Fruit fly (Drosophila melanogaster) whole organism, embryonic: ENCODE measurements around the gene TfIIFbeta.

Experiments
- Adf1 ChIP-seq: fragments of 200-800 bp; sonication (Bioruptor generic); IDR thresholded peaks from 2 replicates; pipeline ENCODE4 v1.3.6; 2022; ENCODE audit warnings: missing biosample characterization, missing genetic modification characterization
- BEAF-32 ChIP-seq: fragments of 200-800 bp; sonication (Bioruptor generic); optimal IDR thresholded peaks from 3 replicates; lab custom pipeline; 2017; ENCODE audit warnings: missing biosample characterization, missing genetic modification characterization, mild to moderate bottlenecking, moderate library complexity, missing genetic modification reagents
- C15 ChIP-seq: fragments of 200-800 bp; sonication (Bioruptor generic); IDR thresholded peaks from 3 replicates; pipeline ENCODE4 v1.3.6; 2022; ENCODE audit warnings: missing biosample characterization, missing genetic modification characterization
- CG10321 ChIP-seq: fragments of 200-800 bp; sonication (Bioruptor generic); IDR thresholded peaks from 2 replicates; pipeline ENCODE4 v1.3.6; 2022; ENCODE audit warnings: missing biosample characterization, missing genetic modification characterization
- CG10654 ChIP-seq: fragments of 200-800 bp; sonication (Bioruptor generic); optimal IDR thresholded peaks from 2 replicates; lab custom pipeline; 2016; ENCODE audit warnings: missing biosample characterization, missing genetic modification characterization
- CG11093 ChIP-seq: fragments of 200-800 bp; sonication (Bioruptor generic); IDR thresholded peaks from 3 replicates; pipeline ENCODE4 v1.3.6; 2022; ENCODE audit warnings: missing biosample characterization, missing genetic modification characterization
- CG12104 ChIP-seq: fragments of 200-800 bp; sonication (Bioruptor generic); optimal IDR thresholded peaks from 3 replicates; lab custom pipeline; 2016; ENCODE audit warnings: missing biosample characterization, missing genetic modification characterization
- CG1233 ChIP-seq: fragments of 200-800 bp; sonication (Bioruptor generic); optimal IDR thresholded peaks from 4 replicates; lab custom pipeline; 2018; ENCODE audit warnings: missing biosample characterization, mild to moderate bottlenecking, missing genetic modification characterization
- CG12942 ChIP-seq: fragments of 200-800 bp; sonication (Bioruptor generic); optimal IDR thresholded peaks from 3 replicates; lab custom pipeline; 2016; ENCODE audit warnings: missing biosample characterization, missing genetic modification characterization
- CG14050 ChIP-seq: fragments of 200-800 bp; sonication (Bioruptor generic); IDR thresholded peaks from 3 replicates; pipeline ENCODE4 v1.3.6; 2022; ENCODE audit warnings: missing biosample characterization, missing genetic modification characterization
- CG1602 ChIP-seq: fragments of 200-800 bp; sonication (Bioruptor generic); optimal IDR thresholded peaks from 3 replicates; lab custom pipeline; 2016; ENCODE audit warnings: missing biosample characterization, missing genetic modification characterization
- CG1647 ChIP-seq: fragments of 200-800 bp; sonication (Bioruptor generic); optimal IDR thresholded peaks from 3 replicates; lab custom pipeline; 2016; ENCODE audit warnings: missing biosample characterization, missing genetic modification characterization
- CG17186 ChIP-seq: fragments of 200-800 bp; sonication (Bioruptor generic); optimal IDR thresholded peaks from 3 replicates; lab custom pipeline; 2017; ENCODE audit warnings: missing biosample characterization, missing genetic modification reagents, missing genetic modification characterization
- CG17612 ChIP-seq: fragments of 200-800 bp; sonication (Bioruptor generic); IDR thresholded peaks from 2 replicates; pipeline ENCODE4 v1.3.6; 2022; ENCODE audit warnings: missing biosample characterization, missing genetic modification characterization
- CG30020 ChIP-seq: fragments of 200-800 bp; optimal IDR thresholded peaks from 2 replicates; lab custom pipeline; 2019; ENCODE audit warnings: missing biosample characterization, mild to moderate bottlenecking, missing genetic modification characterization, moderate library complexity
- CG3065 ChIP-seq: fragments of 200-800 bp; sonication (Bioruptor generic); optimal IDR thresholded peaks from 2 replicates; lab custom pipeline; 2016; ENCODE audit warnings: missing biosample characterization, missing genetic modification characterization
- CG6683 ChIP-seq: fragments of 200-800 bp; sonication (Bioruptor generic); optimal IDR thresholded peaks from 2 replicates; lab custom pipeline; 2017; ENCODE audit warnings: missing biosample characterization, mild to moderate bottlenecking, missing genetic modification characterization, missing genetic modification reagents
- CG6791 ChIP-seq: fragments of 200-800 bp; sonication (Bioruptor generic); IDR thresholded peaks from 3 replicates; pipeline ENCODE4 v1.3.6; 2022; ENCODE audit warnings: missing biosample characterization, missing genetic modification characterization; ENCODE audit not compliant: partially characterized antibody
- CG8944 ChIP-seq: fragments of 200-800 bp; sonication (Bioruptor generic); optimal IDR thresholded peaks from 3 replicates; lab custom pipeline; 2016; ENCODE audit warnings: missing biosample characterization, missing genetic modification characterization
- CG9215 ChIP-seq: fragments of 200-800 bp; sonication (Bioruptor generic); IDR thresholded peaks from 2 replicates; pipeline ENCODE4 v1.3.6; 2022; ENCODE audit warnings: missing biosample characterization, missing genetic modification characterization
- CG9609 ChIP-seq: fragments of 200-800 bp; sonication (Bioruptor generic); optimal IDR thresholded peaks from 3 replicates; lab custom pipeline; 2016; ENCODE audit warnings: missing biosample characterization, missing genetic modification characterization
- CG9727 ChIP-seq: fragments of 200-800 bp; sonication (Bioruptor generic); optimal IDR thresholded peaks from 3 replicates; lab custom pipeline; 2017; ENCODE audit warnings: missing biosample characterization, mild to moderate bottlenecking, missing genetic modification characterization
- CG9797 ChIP-seq: fragments of 200-800 bp; sonication (Bioruptor generic); optimal IDR thresholded peaks from 3 replicates; lab custom pipeline; 2018; ENCODE audit warnings: missing biosample characterization, mild to moderate bottlenecking, missing genetic modification characterization
- D ChIP-seq, 2 experiments: fragments of 200-800 bp in 1 of 2; fragments of >200 bp in 1 of 2; sonication (Bioruptor generic) in 1 of 2; optimal IDR thresholded peaks; 2 replicates in 1 of 2; 3 replicates in 1 of 2; lab custom pipeline; 2017; ENCODE audit warnings: mild to moderate bottlenecking in 1 of 2, missing biosample characterization in 1 of 2, missing genetic modification characterization in 1 of 2, missing genetic modification reagents in 1 of 2
- Dip3 ChIP-seq: fragments of 200-800 bp; sonication (Bioruptor generic); optimal IDR thresholded peaks from 3 replicates; lab custom pipeline; 2016; ENCODE audit warnings: missing biosample characterization, missing genetic modification characterization
- Fer2 ChIP-seq: fragments of 200-800 bp; sonication (Bioruptor generic); optimal IDR thresholded peaks from 2 replicates; lab custom pipeline; 2018; ENCODE audit warnings: missing biosample characterization, mild to moderate bottlenecking, missing genetic modification characterization, moderate library complexity
- GATAe ChIP-seq: fragments of 200-800 bp; sonication (Bioruptor generic); conservative IDR thresholded peaks from 2 replicates; pipeline ENCODE4 v1.3.6; 2022; ENCODE audit warnings: missing biosample characterization, missing genetic modification characterization
- Gug ChIP-seq: fragments of 200-800 bp; sonication (Bioruptor generic); IDR thresholded peaks from 4 replicates; pipeline ENCODE4 v1.3.6; 2022; ENCODE audit warnings: missing biosample characterization, missing genetic modification characterization
- Max ChIP-seq: fragments of 200-800 bp; sonication (Bioruptor generic); optimal IDR thresholded peaks from 2 replicates; lab custom pipeline; 2016; ENCODE audit warnings: missing biosample characterization, mild to moderate bottlenecking, missing genetic modification characterization
- Six4 ChIP-seq: fragments of 200-800 bp; sonication (Bioruptor generic); optimal IDR thresholded peaks from 2 replicates; lab custom pipeline; 2016; ENCODE audit warnings: missing biosample characterization, missing genetic modification characterization
- Sry-δ ChIP-seq: fragments of 200-800 bp; sonication (Bioruptor generic); optimal IDR thresholded peaks from 2 replicates; lab custom pipeline; 2016; ENCODE audit warnings: missing biosample characterization, missing genetic modification characterization
- al ChIP-seq: fragments of 200-800 bp; sonication (Bioruptor generic); IDR thresholded peaks from 2 replicates; pipeline ENCODE4 v1.3.6; 2022; ENCODE audit warnings: missing biosample characterization, missing genetic modification characterization
- amos ChIP-seq: fragments of 200-800 bp; sonication (Bioruptor generic); IDR thresholded peaks from 2 replicates; pipeline ENCODE4 v1.3.6; 2022; ENCODE audit warnings: missing biosample characterization, missing genetic modification characterization; ENCODE audit not compliant: partially characterized antibody
- az2 ChIP-seq: fragments of 200-800 bp; sonication (Bioruptor generic); optimal IDR thresholded peaks from 3 replicates; lab custom pipeline; 2016; ENCODE audit warnings: missing biosample characterization, missing genetic modification characterization
- cato ChIP-seq: fragments of 200-800 bp; sonication (Bioruptor generic); optimal IDR thresholded peaks from 2 replicates; lab custom pipeline; 2016; ENCODE audit warnings: missing biosample characterization, missing genetic modification characterization, borderline replicate concordance
- cg ChIP-seq: fragments of 200-800 bp; sonication (Bioruptor generic); optimal IDR thresholded peaks from 3 replicates; lab custom pipeline; 2019; ENCODE audit warnings: missing biosample characterization, mild to moderate bottlenecking, missing genetic modification characterization, moderate library complexity
- eve ChIP-seq, 2 experiments: fragments of >200 bp; optimal IDR thresholded peaks; 2 replicates each; lab custom pipeline; 2017; ENCODE audit warnings: missing biosample characterization in 2 of 2, missing genetic modification characterization in 2 of 2
- ewg ChIP-seq: fragments of 200-800 bp; sonication (Bioruptor generic); optimal IDR thresholded peaks from 3 replicates; lab custom pipeline; 2017; ENCODE audit warnings: mild to moderate bottlenecking, missing biosample characterization, missing genetic modification reagents, missing genetic modification characterization
- gro ChIP-seq: fragments of 200-800 bp; sonication (Bioruptor generic); optimal IDR thresholded peaks from 2 replicates; lab custom pipeline; 2016; ENCODE audit warnings: missing biosample characterization, missing genetic modification characterization
- jigr1 ChIP-seq: fragments of 200-800 bp; sonication (Bioruptor generic); IDR thresholded peaks from 3 replicates; pipeline ENCODE4 v1.3.6; 2022; ENCODE audit warnings: missing biosample characterization, missing genetic modification characterization
- lab ChIP-seq: fragments of 200-800 bp; sonication (Bioruptor generic); optimal IDR thresholded peaks from 3 replicates; lab custom pipeline; 2017; ENCODE audit warnings: missing biosample characterization, missing genetic modification characterization, mild to moderate bottlenecking, moderate library complexity, missing genetic modification reagents
- nom ChIP-seq: fragments of 200-800 bp; sonication (Bioruptor generic); optimal IDR thresholded peaks from 2 replicates; lab custom pipeline; 2017; ENCODE audit warnings: missing biosample characterization, missing genetic modification characterization, mild to moderate bottlenecking, moderate library complexity, missing genetic modification reagents
- pita ChIP-seq: fragments of 200-800 bp; sonication (Bioruptor generic); optimal IDR thresholded peaks from 2 replicates; lab custom pipeline; 2017; ENCODE audit warnings: missing biosample characterization, mild to moderate bottlenecking, missing genetic modification characterization
- repo ChIP-seq: fragments of 200-800 bp; sonication (Bioruptor generic); optimal IDR thresholded peaks from 2 replicates; lab custom pipeline; 2016; ENCODE audit warnings: missing biosample characterization, missing genetic modification characterization
- rib ChIP-seq: fragments of 200-800 bp; sonication (Bioruptor generic); IDR thresholded peaks from 2 replicates; pipeline ENCODE4 v1.3.6; 2022; ENCODE audit warnings: missing biosample characterization, missing genetic modification characterization
- schlank ChIP-seq: fragments of 200-800 bp; sonication (Bioruptor generic); optimal IDR thresholded peaks from 2 replicates; lab custom pipeline; 2018; ENCODE audit warnings: missing biosample characterization, mild to moderate bottlenecking, missing genetic modification characterization
- sob ChIP-seq: fragments of 200-800 bp; sonication (Bioruptor generic); IDR thresholded peaks from 2 replicates; pipeline ENCODE4 v1.3.6; 2022; ENCODE audit warnings: missing biosample characterization, missing genetic modification characterization
- stwl ChIP-seq: fragments of 200-800 bp; sonication (Bioruptor generic); optimal IDR thresholded peaks from 3 replicates; lab custom pipeline; 2018; ENCODE audit warnings: missing biosample characterization, mild to moderate bottlenecking, missing genetic modification characterization, moderate library complexity
- zen2 ChIP-seq: fragments of 200-800 bp; sonication (Bioruptor generic); IDR thresholded peaks from 3 replicates; pipeline ENCODE4 v1.3.6; 2022; ENCODE audit warnings: missing biosample characterization, missing genetic modification characterization; ENCODE audit not compliant: partially characterized antibody
- zfh2 ChIP-seq: fragments of 200-800 bp; sonication (Bioruptor generic); optimal IDR thresholded peaks from 2 replicates; lab custom pipeline; 2016; ENCODE audit warnings: missing biosample characterization, missing genetic modification characterization

Gene TfIIFbeta

dm6 chr3R:10761980-10762379 lies 5.6 kb downstream of the TfIIFbeta start (continued):
- TF ChIP-seq pita (GFP tag; lab: Kevin White, UChicago) (no peak), CG8944 (GFP tag; lab: Kevin White, UChicago) (no peak), Max (GFP tag; lab: Kevin White, UChicago) (no peak), stwl (no peak), CG10654 (GFP tag; lab: Kevin White, UChicago) (no peak), CG9797 (GFP tag; lab: Kevin White, UChicago) (no peak), CG9609 (GFP tag; lab: Kevin White, UChicago) (no peak), CG11093 (no peak), C15 (0 out of 3 replicates have a peak, but pooled peaks have one; percentile 12), sob (no peak), CG6791 (GFP tag; lab: Robert Waterston, UW) (no peak), CG9215 (GFP tag; lab: Robert Waterston, UW) (no peak), zfh2 (GFP tag; lab: Kevin White, UChicago) (no peak), CG10321 (GFP tag; lab: Robert Waterston, UW) (no peak), nom (GFP tag; lab: Kevin White, UChicago) (no peak), eve (GFP tag; optimal IDR thresholded peaks at IDR 0.05; lab: Kevin White, UChicago) (no peak), gro (peak; percentile 18), Dip3 (GFP tag; lab: Kevin White, UChicago) (no peak), Six4 (no peak), cg (GFP tag; lab: Kevin White, UChicago) (no peak), CG3065 (GFP tag; lab: Kevin White, UChicago) (no peak), Sry-δ (GFP tag; lab: Kevin White, UChicago) (no peak), CG9727 (GFP tag; lab: Kevin White, UChicago) (no peak), ewg (GFP tag; lab: Kevin White, UChicago) (no peak), repo (GFP tag; lab: Kevin White, UChicago) (no peak), rib (GFP tag; lab: Robert Waterston, UW) (no peak), zen2 (GFP tag; lab: Robert Waterston, UW) (no peak), CG12104 (GFP tag; lab: Kevin White, UChicago) (no peak), CG14050 (no peak), D (optimal IDR thresholded peaks at IDR 0.05; lab: Kevin White, UChicago) (no peak), D (GFP tag; optimal IDR thresholded peaks at IDR 0.05; lab: Kevin White, UChicago) (peak; percentile 16), BEAF-32 (no peak)
- TF ChIP-seq, all 482 proteins: peak for 29

dm6 chr3R:10760966-10761855 lies 6.4 kb downstream of the TfIIFbeta start, which contains the start of the genes MED7 and Cap-H2:
TSS of gene MED7 (minus strand) at chr3R:10761032.
TSS of gene Cap-H2 (plus strand) at chr3R:10761310.
- TF ChIP-seq lab (no peak), GATAe (GFP tag; lab: Robert Waterston, UW) (no peak), Adf1 (GFP tag; lab: Robert Waterston, UW) (peak; percentile 61), CG1647 (GFP tag; lab: Kevin White, UChicago) (peak; percentile 68), CG1602 (GFP tag; lab: Kevin White, UChicago) (peak; percentile 86), amos (GFP tag; lab: Robert Waterston, UW) (peak; percentile 96), jigr1 (GFP tag; lab: Robert Waterston, UW) (no peak; the same call in 2 of the 3 replicates), az2 (peak; percentile 82), schlank (tag; lab: Kevin White, UChicago) (peak; percentile 15), CG1233 (GFP tag; lab: Kevin White, UChicago) (peak; percentile 59), CG17612 (peak; percentile 55; the same call in 1 of the 2 replicates), cato (peak; percentile 42), CG30020 (tag; lab: Kevin White, UChicago) (peak; percentile 74), CG12942 (peak; percentile 80), al (GFP tag; lab: Robert Waterston, UW) (peak; percentile 82), Fer2 (tag; lab: Kevin White, UChicago) (peak; percentile 81), CG17186 (GFP tag; lab: Kevin White, UChicago) (peak; percentile 69), Gug (GFP tag; lab: Robert Waterston, UW) (peak; percentile 81), CG6683 (GFP tag; lab: Kevin White, UChicago) (peak; percentile 7)
